Fruit fly (Drosophila melanogaster): ENCODE data around the gene CG3777.
A peak's percentile ranks its signal among the peaks of the same experiment; 100 is the strongest.

dm6 chrX:338123-338527 lies 58.6 kb downstream of the CG3777 start:
- TF ChIP-seq CG15336 (GFP tag; IDR thresholded peaks at IDR 0.05) (peak; percentile 91), Hr38 (GFP tag; optimal IDR thresholded peaks at IDR 0.05) (no peak), Lpt (GFP tag; optimal IDR thresholded peaks at IDR 0.05) (peak; percentile 39), CG6808 (GFP tag; optimal IDR thresholded peaks at IDR 0.05) (peak; percentile 48), fd59A (GFP tag; optimal IDR thresholded peaks at IDR 0.05) (no peak), CG11294 (GFP tag; IDR thresholded peaks at IDR 0.05) (no peak), dsx (GFP tag; optimal IDR thresholded peaks at IDR 0.05; ENCODE audit: poor library complexity, severe bottlenecking) (peak; percentile 64), dac (GFP tag; optimal IDR thresholded peaks at IDR 0.05) (no peak)
